Fruit fly (Drosophila melanogaster) whole organism, embryonic: ENCODE measurements around the gene ninaC.

ENCODE experiments used
- Atf-2 ChIP-seq: fragments of 200-800 bp; sonication (Bioruptor generic); optimal IDR thresholded peaks from 2 replicates; lab custom pipeline; 2016; ENCODE audit warnings: missing biosample characterization, missing genetic modification characterization
- CG10267 ChIP-seq: fragments of 200-800 bp; sonication (Bioruptor generic); optimal IDR thresholded peaks from 2 replicates; lab custom pipeline; 2018; ENCODE audit warnings: missing biosample characterization, mild to moderate bottlenecking, missing genetic modification characterization, moderate library complexity
- CG10654 ChIP-seq: fragments of 200-800 bp; sonication (Bioruptor generic); optimal IDR thresholded peaks from 2 replicates; lab custom pipeline; 2016; ENCODE audit warnings: missing biosample characterization, missing genetic modification characterization
- CG10979 ChIP-seq: fragments of 200-800 bp; sonication (Bioruptor generic); optimal IDR thresholded peaks from 2 replicates; lab custom pipeline; 2018; ENCODE audit warnings: missing biosample characterization, mild to moderate bottlenecking, missing genetic modification characterization, moderate library complexity
- CG12391 ChIP-seq: fragments of 200-800 bp; sonication (Bioruptor generic); optimal IDR thresholded peaks from 3 replicates; lab custom pipeline; 2018; ENCODE audit warnings: missing biosample characterization, mild to moderate bottlenecking, missing genetic modification characterization, moderate library complexity
- CG13775 ChIP-seq: fragments of 200-800 bp; sonication (Bioruptor generic); optimal IDR thresholded peaks from 3 replicates; lab custom pipeline; 2017; ENCODE audit warnings: missing biosample characterization, mild to moderate bottlenecking, missing genetic modification characterization
- CG14050 ChIP-seq: fragments of 200-800 bp; sonication (Bioruptor generic); IDR thresholded peaks from 3 replicates; pipeline ENCODE4 v1.3.6; 2022; ENCODE audit warnings: missing biosample characterization, missing genetic modification characterization
- CG17829 ChIP-seq: fragments of 200-800 bp; optimal IDR thresholded peaks from 2 replicates; lab custom pipeline; 2019; ENCODE audit warnings: missing biosample characterization, mild to moderate bottlenecking, missing genetic modification characterization, moderate library complexity
- CG1792 ChIP-seq: fragments of 200-800 bp; sonication (Bioruptor generic); optimal IDR thresholded peaks from 2 replicates; lab custom pipeline; 2016; ENCODE audit warnings: missing biosample characterization, missing genetic modification characterization
- CG1832 ChIP-seq: fragments of 200-800 bp; sonication (Bioruptor generic); optimal IDR thresholded peaks from 2 replicates; lab custom pipeline; 2017; ENCODE audit warnings: missing biosample characterization, mild to moderate bottlenecking, missing genetic modification characterization, inconsistent platforms
- CG18619 ChIP-seq: fragments of 200-800 bp; sonication (Bioruptor generic); optimal IDR thresholded peaks from 3 replicates; lab custom pipeline; 2017; ENCODE audit warnings: missing biosample characterization, mild to moderate bottlenecking, missing genetic modification characterization
- CG31224 ChIP-seq: fragments of 200-800 bp; sonication (Bioruptor generic); IDR thresholded peaks from 2 replicates; pipeline ENCODE4 v1.3.6; 2022; ENCODE audit warnings: missing biosample characterization, missing genetic modification characterization
- CG34376 ChIP-seq: fragments of 200-800 bp; sonication (Bioruptor generic); optimal IDR thresholded peaks from 2 replicates; lab custom pipeline; 2018; ENCODE audit warnings: missing biosample characterization, mild to moderate bottlenecking, missing genetic modification characterization
- CG3726 ChIP-seq: fragments of 200-800 bp; sonication (Bioruptor generic); IDR thresholded peaks from 3 replicates; pipeline ENCODE4, ENCODE4 v1.3.6; 2022; ENCODE audit warnings: missing biosample characterization, missing genetic modification characterization
- CG4282 ChIP-seq: fragments of 200-800 bp; sonication (Bioruptor generic); optimal IDR thresholded peaks from 2 replicates; lab custom pipeline; 2016; ENCODE audit warnings: missing biosample characterization, missing genetic modification characterization
- CG4424 ChIP-seq: fragments of 200-800 bp; sonication (Bioruptor generic); optimal IDR thresholded peaks from 3 replicates; lab custom pipeline; 2016; ENCODE audit warnings: missing biosample characterization, missing genetic modification characterization
- CG7271 ChIP-seq: fragments of 200-800 bp; sonication (Bioruptor generic); optimal IDR thresholded peaks from 2 replicates; lab custom pipeline; 2018; ENCODE audit warnings: missing biosample characterization, mild to moderate bottlenecking, missing genetic modification characterization, moderate library complexity
- CG8290 ChIP-seq, 3 experiments: fragments of 200-800 bp; sonication (Bioruptor generic); optimal IDR thresholded peaks; 2 replicates each; lab custom pipeline; 2016 to 2019; ENCODE audit warnings: missing biosample characterization in 3 of 3, missing genetic modification characterization in 3 of 3, mild to moderate bottlenecking in 2 of 3, moderate library complexity in 1 of 3
- CG9797 ChIP-seq: fragments of 200-800 bp; sonication (Bioruptor generic); optimal IDR thresholded peaks from 3 replicates; lab custom pipeline; 2018; ENCODE audit warnings: missing biosample characterization, mild to moderate bottlenecking, missing genetic modification characterization
- H2.0 ChIP-seq: fragments of 200-800 bp; sonication (Bioruptor generic); IDR thresholded peaks from 2 replicates; pipeline ENCODE4 v1.3.6; 2022; ENCODE audit warnings: missing biosample characterization, missing genetic modification characterization
- Med ChIP-seq: fragments of 200-800 bp; sonication (Bioruptor generic); peaks from one replicate; lab custom pipeline; 2016; ENCODE audit warnings: missing biosample characterization, missing genetic modification characterization, mild to moderate bottlenecking, inconsistent platforms, moderate library complexity
- Myb ChIP-seq: fragments of 200-800 bp; sonication (Bioruptor generic); optimal IDR thresholded peaks from 2 replicates; lab custom pipeline; 2016; ENCODE audit warnings: missing biosample characterization, missing genetic modification characterization
- Poxn ChIP-seq: fragments of 200-800 bp; sonication (Bioruptor generic); IDR thresholded peaks from 2 replicates; pipeline ENCODE4 v1.3.6; 2022; ENCODE audit warnings: missing biosample characterization, missing genetic modification characterization
- Ptx1 ChIP-seq: fragments of 200-800 bp; sonication (Bioruptor generic); IDR thresholded peaks from 2 replicates; pipeline ENCODE4 v1.3.6; 2022; ENCODE audit warnings: missing biosample characterization, missing genetic modification characterization
- Scr ChIP-seq: fragments of 200-800 bp; sonication (Bioruptor generic); IDR thresholded peaks from 2 replicates; pipeline ENCODE4 v1.3.6; 2022; ENCODE audit warnings: missing biosample characterization, missing genetic modification characterization; ENCODE audit not compliant: partially characterized antibody
- amos ChIP-seq: fragments of 200-800 bp; sonication (Bioruptor generic); IDR thresholded peaks from 2 replicates; pipeline ENCODE4 v1.3.6; 2022; ENCODE audit warnings: missing biosample characterization, missing genetic modification characterization; ENCODE audit not compliant: partially characterized antibody
- ap ChIP-seq: fragments of 200-800 bp; sonication (Bioruptor generic); IDR thresholded peaks from 2 replicates; pipeline ENCODE4 v1.3.6; 2022; ENCODE audit warnings: missing biosample characterization, missing genetic modification characterization
- ase ChIP-seq: fragments of 200-800 bp; sonication (Bioruptor generic); IDR thresholded peaks from 3 replicates; pipeline ENCODE4 v1.3.6; 2022; ENCODE audit warnings: missing biosample characterization, missing genetic modification characterization
- cg ChIP-seq: fragments of 200-800 bp; sonication (Bioruptor generic); optimal IDR thresholded peaks from 3 replicates; lab custom pipeline; 2019; ENCODE audit warnings: missing biosample characterization, mild to moderate bottlenecking, missing genetic modification characterization, moderate library complexity
- chif ChIP-seq, 2 experiments: fragments of 200-800 bp; sonication (Bioruptor generic); optimal IDR thresholded peaks; 3 replicates each; lab custom pipeline; 2016; ENCODE audit warnings: missing biosample characterization in 2 of 2, missing genetic modification characterization in 2 of 2
- ewg ChIP-seq: fragments of 200-800 bp; sonication (Bioruptor generic); optimal IDR thresholded peaks from 3 replicates; lab custom pipeline; 2017; ENCODE audit warnings: mild to moderate bottlenecking, missing biosample characterization, missing genetic modification reagents, missing genetic modification characterization
- ftz-f1 ChIP-seq: fragments of 200-800 bp; sonication (Bioruptor generic); optimal IDR thresholded peaks from 2 replicates; lab custom pipeline; 2016; ENCODE audit warnings: missing biosample characterization, missing genetic modification characterization
- gem ChIP-seq: fragments of 200-800 bp; sonication (Bioruptor generic); optimal IDR thresholded peaks from 2 replicates; lab custom pipeline; 2019; ENCODE audit warnings: missing biosample characterization, mild to moderate bottlenecking, missing genetic modification characterization, moderate library complexity
- grau ChIP-seq: fragments of 200-800 bp; optimal IDR thresholded peaks from 3 replicates; lab custom pipeline; 2019; ENCODE audit warnings: missing biosample characterization, mild to moderate bottlenecking, missing genetic modification characterization, moderate library complexity
- gsb-n ChIP-seq: fragments of 200-800 bp; sonication (Bioruptor generic); optimal IDR thresholded peaks from 3 replicates; lab custom pipeline; 2018; ENCODE audit warnings: missing biosample characterization, mild to moderate bottlenecking, missing genetic modification characterization
- her ChIP-seq: fragments of 200-800 bp; sonication (Bioruptor generic); optimal IDR thresholded peaks from 2 replicates; lab custom pipeline; 2016; ENCODE audit warnings: missing biosample characterization, missing genetic modification characterization
- kay ChIP-seq: fragments of 200-800 bp; sonication (Bioruptor generic); optimal IDR thresholded peaks from 2 replicates; lab custom pipeline; 2016; ENCODE audit warnings: missing biosample characterization, missing genetic modification characterization
- klu ChIP-seq: fragments of 200-800 bp; sonication (Bioruptor generic); IDR thresholded peaks from 2 replicates; pipeline ENCODE4 v1.3.6; 2022; ENCODE audit warnings: missing biosample characterization, missing genetic modification characterization
- maf-S ChIP-seq: fragments of 200-800 bp; sonication (Bioruptor generic); optimal IDR thresholded peaks from 2 replicates; lab custom pipeline; 2016; ENCODE audit warnings: missing biosample characterization, missing genetic modification characterization
- p53 ChIP-seq: fragments of 200-800 bp; sonication (Bioruptor generic); optimal IDR thresholded peaks from 2 replicates; lab custom pipeline; 2016; ENCODE audit warnings: missing biosample characterization, missing genetic modification characterization
- pfk ChIP-seq: fragments of 200-800 bp; sonication (Bioruptor generic); optimal IDR thresholded peaks from 2 replicates; lab custom pipeline; 2018; ENCODE audit warnings: missing biosample characterization, mild to moderate bottlenecking, missing genetic modification characterization, moderate library complexity
- phol ChIP-seq: fragments of 200-800 bp; sonication (Bioruptor generic); optimal IDR thresholded peaks from 3 replicates; lab custom pipeline; 2018; ENCODE audit warnings: missing biosample characterization, mild to moderate bottlenecking, missing genetic modification characterization, moderate library complexity
- salm ChIP-seq: fragments of 200-800 bp; sonication (Bioruptor generic); optimal IDR thresholded peaks from 2 replicates; lab custom pipeline; 2018; ENCODE audit warnings: missing biosample characterization, mild to moderate bottlenecking, missing genetic modification characterization
- seq ChIP-seq: fragments of 200-800 bp; sonication (Bioruptor generic); IDR thresholded peaks from 2 replicates; pipeline ENCODE4 v1.3.6; 2022; ENCODE audit warnings: missing biosample characterization, missing genetic modification characterization
- sima ChIP-seq: fragments of 200-800 bp; sonication (Bioruptor generic); optimal IDR thresholded peaks from 2 replicates; lab custom pipeline; 2016; ENCODE audit warnings: missing biosample characterization, missing genetic modification characterization
- sob ChIP-seq: fragments of 200-800 bp; sonication (Bioruptor generic); IDR thresholded peaks from 2 replicates; pipeline ENCODE4 v1.3.6; 2022; ENCODE audit warnings: missing biosample characterization, missing genetic modification characterization
- stc ChIP-seq: fragments of 200-800 bp; sonication (Bioruptor generic); IDR thresholded peaks from 2 replicates; pipeline ENCODE4 v1.3.6; 2022; ENCODE audit warnings: missing biosample characterization, missing genetic modification characterization
- vvl ChIP-seq: fragments of 200-800 bp; sonication (Bioruptor generic); IDR thresholded peaks from 2 replicates; pipeline ENCODE4 v1.3.6; 2022; ENCODE audit warnings: missing biosample characterization, missing genetic modification characterization
- z ChIP-seq: fragments of 200-800 bp; sonication (Bioruptor generic); IDR thresholded peaks from 3 replicates; pipeline ENCODE4 v1.3.6; 2022; ENCODE audit warnings: missing biosample characterization, missing genetic modification characterization
- zen ChIP-seq: fragments of 200-800 bp; sonication (Bioruptor generic); optimal IDR thresholded peaks from 3 replicates; lab custom pipeline; 2018; ENCODE audit warnings: missing biosample characterization, mild to moderate bottlenecking, missing genetic modification characterization, moderate library complexity

The ninaC gene

dm6 chr2L:7426326-7427066 is 49.0 kb downstream of the ninaC start, which contains the start of gene muc (continued):
- TF ChIP-seq amos (GFP tag; lab: Robert Waterston, UW): peak; percentile 79; the same call in 1 of the 2 replicates
- peak; percentile 54 for TF ChIP-seq Myb (GFP tag; lab: Kevin White, UChicago)
- peak; percentile 55 for TF ChIP-seq grau (tag; lab: Kevin White, UChicago)
- TF ChIP-seq CG13775 (GFP tag; lab: Kevin White, UChicago): peak; percentile 54
- TF ChIP-seq klu (GFP tag; lab: Robert Waterston, UW): no peak
- TF ChIP-seq gsb-n (tag; lab: Kevin White, UChicago): peak; percentile 23
- TF ChIP-seq her: no peak
- TF ChIP-seq CG4424: peak; percentile 46
- TF ChIP-seq CG10267 (tag; lab: Kevin White, UChicago): peak; percentile 39
- TF ChIP-seq Atf-2 (GFP tag; lab: Kevin White, UChicago): no peak
- peak; percentile 44 for TF ChIP-seq CG10979 (tag; lab: Kevin White, UChicago)
- peak; percentile 59 for TF ChIP-seq Med (GFP tag; lab: Kevin White, UChicago)
- peak; percentile 33; the same call in 1 of the 2 replicates for TF ChIP-seq CG31224
- no peak for TF ChIP-seq ap (GFP tag; lab: Robert Waterston, UW)
- TF ChIP-seq pfk (GFP tag; lab: Kevin White, UChicago): no peak
- no peak for TF ChIP-seq CG34376 (GFP tag; lab: Kevin White, UChicago)
- TF ChIP-seq seq (GFP tag; lab: Robert Waterston, UW): no peak
- TF ChIP-seq CG7271 (tag; lab: Kevin White, UChicago): no peak
- TF ChIP-seq CG17829: peak; percentile 51
- TF ChIP-seq phol (tag; lab: Kevin White, UChicago): peak; percentile 92
- no peak for TF ChIP-seq stc (GFP tag; lab: Robert Waterston, UW)
- TF ChIP-seq H2.0 (GFP tag; lab: Robert Waterston, UW): no peak
- TF ChIP-seq salm (tag; lab: Kevin White, UChicago): no peak
- peak; percentile 60 for TF ChIP-seq vvl (GFP tag; lab: Robert Waterston, UW)
- peak; percentile 64 for TF ChIP-seq gem (tag; lab: Kevin White, UChicago)
- no peak for TF ChIP-seq CG1792
- TF ChIP-seq CG8290 (GFP tag; optimal IDR thresholded peaks at IDR 0.05; lab: Kevin White, UChicago): no peak
- TF ChIP-seq CG8290 (tag; optimal IDR thresholded peaks at IDR 0.05; lab: Kevin White, UChicago): peak in 1 of 2 experiments; percentile 73
- TF ChIP-seq kay (GFP tag; lab: Kevin White, UChicago): no peak
- TF ChIP-seq maf-S (GFP tag; lab: Kevin White, UChicago): peak; percentile 10
- TF ChIP-seq zen (tag; lab: Kevin White, UChicago): peak; percentile 74
- TF ChIP-seq CG4282 (GFP tag; lab: Kevin White, UChicago): no peak
- no peak for TF ChIP-seq p53 (GFP tag; lab: Kevin White, UChicago)
- peak; percentile 27; the same call in 1 of the 2 replicates for TF ChIP-seq Ptx1 (GFP tag; lab: Robert Waterston, UW)
- no peak for TF ChIP-seq CG1832 (GFP tag; lab: Kevin White, UChicago)
- TF ChIP-seq CG18619: peak; percentile 15
- TF ChIP-seq sima: no peak
- no peak for TF ChIP-seq CG3726 (GFP tag; lab: Robert Waterston, UW)
- TF ChIP-seq Scr (GFP tag; lab: Robert Waterston, UW): peak; percentile 75
- TF ChIP-seq Poxn: no peak
- no peak for TF ChIP-seq ftz-f1 (GFP tag; lab: Kevin White, UChicago)
- TF ChIP-seq sob: peak; percentile 47; the same call in 1 of the 2 replicates
- TF ChIP-seq chif (GFP tag; optimal IDR thresholded peaks at IDR 0.05; lab: Kevin White, UChicago): peak in 1 of 2 experiments; percentile 60
- no peak for TF ChIP-seq ewg (GFP tag; lab: Kevin White, UChicago)
- no peak for TF ChIP-seq ase
- no peak for TF ChIP-seq CG14050 (GFP tag; lab: Robert Waterston, UW)
- no peak for TF ChIP-seq z
- TF ChIP-seq CG10654 (GFP tag; lab: Kevin White, UChicago): peak; percentile 13
- TF ChIP-seq cg: no peak
- peak; percentile 68 for TF ChIP-seq CG12391 (tag; lab: Kevin White, UChicago)
- TF ChIP-seq CG9797 (GFP tag; lab: Kevin White, UChicago): peak; percentile 64
